Worm (Caenorhabditis elegans) whole organism, mixed stage, embryonic: ENCODE data around the gene par-1.

ENCODE experiments used
- M03D4.4 ChIP-seq: sonication (generic microtip); optimal IDR thresholded peaks from 2 replicates; lab custom pipeline; 2017; ENCODE audit warnings: mild to moderate bottlenecking, missing genetic modification characterization, missing compliant biosample characterization
- bed-3 ChIP-seq: fragments of 200-800 bp; sonication (Bioruptor generic); optimal IDR thresholded peaks from 3 replicates; lab custom pipeline; 2018; ENCODE audit warnings: mild to moderate bottlenecking, missing genetic modification characterization, moderate library complexity, missing compliant biosample characterization
- blmp-1 ChIP-seq: fragments of 150-350 bp; optimal IDR thresholded peaks from 2 replicates; lab custom pipeline; 2014; ENCODE audit warnings: missing biosample characterization, missing genetic modification characterization
- ceh-39 ChIP-seq: fragments of 150-350 bp; optimal IDR thresholded peaks from 2 replicates; lab custom pipeline; 2014; ENCODE audit warnings: missing biosample characterization, missing genetic modification characterization
- ceh-43 ChIP-seq: fragments of 200-800 bp; sonication (Bioruptor generic); optimal IDR thresholded peaks from 2 replicates; lab custom pipeline; 2018; ENCODE audit warnings: mild to moderate bottlenecking, missing genetic modification characterization, moderate library complexity, missing compliant biosample characterization
- ceh-83 ChIP-seq: fragments of 200-800 bp; sonication (Bioruptor generic); optimal IDR thresholded peaks from 2 replicates; lab custom pipeline; 2018; ENCODE audit warnings: mild to moderate bottlenecking, missing genetic modification characterization, missing compliant biosample characterization
- ces-1 ChIP-seq: fragments of 150-350 bp; optimal IDR thresholded peaks from 2 replicates; lab custom pipeline; 2014; ENCODE audit warnings: missing biosample characterization, missing genetic modification reagents, missing genetic modification characterization
- cnd-1 ChIP-seq: fragments of 200-800 bp; sonication (Bioruptor generic); optimal IDR thresholded peaks from 2 replicates; lab custom pipeline; 2018; ENCODE audit warnings: mild to moderate bottlenecking, missing genetic modification characterization, missing compliant biosample characterization
- drap-1 ChIP-seq: fragments of 200-800 bp; sonication (Bioruptor generic); optimal IDR thresholded peaks from 3 replicates; lab custom pipeline; 2018; ENCODE audit warnings: mild to moderate bottlenecking, missing genetic modification characterization, missing compliant biosample characterization
- elt-1 ChIP-seq: sonication (generic microtip); optimal IDR thresholded peaks from 2 replicates; lab custom pipeline; 2017; ENCODE audit warnings: missing genetic modification characterization, mild to moderate bottlenecking, missing compliant biosample characterization, antibody characterized with exemption, moderate library complexity, borderline replicate concordance; ENCODE audit not compliant: insufficient read depth
- flh-1 ChIP-seq: fragments of 200-800 bp; sonication (Bioruptor generic); optimal IDR thresholded peaks from 2 replicates; lab custom pipeline; 2018; ENCODE audit warnings: mild to moderate bottlenecking, missing genetic modification characterization, moderate library complexity, missing compliant biosample characterization
- ham-2 ChIP-seq: fragments of 200-800 bp; sonication (Bioruptor generic); optimal IDR thresholded peaks from 2 replicates; lab custom pipeline; 2018; ENCODE audit warnings: mild to moderate bottlenecking, missing genetic modification characterization, missing compliant biosample characterization
- lin-32 ChIP-seq: fragments of 200-800 bp; sonication (Bioruptor generic); optimal IDR thresholded peaks from 2 replicates; lab custom pipeline; 2018; ENCODE audit warnings: mild to moderate bottlenecking, missing genetic modification characterization, missing compliant biosample characterization
- lsy-2 ChIP-seq: fragments of 150-350 bp; optimal IDR thresholded peaks from 2 replicates; lab custom pipeline; 2014; ENCODE audit warnings: missing biosample characterization, missing genetic modification characterization
- mab-5 ChIP-seq: fragments of 150-350 bp; optimal IDR thresholded peaks from 2 replicates; lab custom pipeline; 2014; ENCODE audit warnings: missing biosample characterization, missing genetic modification characterization
- mep-1 ChIP-seq: fragments of 150-350 bp; optimal IDR thresholded peaks from 2 replicates; lab custom pipeline; 2017; ENCODE audit warnings: missing biosample characterization, missing genetic modification reagents, missing genetic modification characterization, inconsistent platforms
- mls-2 ChIP-seq: sonication (generic microtip); optimal IDR thresholded peaks from 2 replicates; lab custom pipeline; 2016; ENCODE audit warnings: mild to moderate bottlenecking, missing genetic modification characterization, moderate library complexity, missing compliant biosample characterization
- nhr-12 ChIP-seq: fragments of 150-350 bp; optimal IDR thresholded peaks from 2 replicates; lab custom pipeline; 2014; ENCODE audit warnings: missing biosample characterization, missing genetic modification characterization
- nhr-2 ChIP-seq: fragments of 150-350 bp; optimal IDR thresholded peaks from 2 replicates; lab custom pipeline; 2014; ENCODE audit warnings: missing biosample characterization, missing genetic modification characterization
- nhr-237 ChIP-seq: fragments of 150-350 bp; optimal IDR thresholded peaks from 2 replicates; lab custom pipeline; 2014; ENCODE audit warnings: missing biosample characterization, missing genetic modification characterization
- nhr-76 ChIP-seq: sonication (generic microtip); optimal IDR thresholded peaks from 2 replicates; lab custom pipeline; 2017; ENCODE audit warnings: missing biosample characterization, missing genetic modification characterization
- pha-4 ChIP-seq: fragments of 150-350 bp; optimal IDR thresholded peaks from 2 replicates; lab custom pipeline; 2018; ENCODE audit warnings: missing biosample characterization, missing genetic modification reagents, missing genetic modification characterization
- sem-2 ChIP-seq: fragments of 200-800 bp; sonication (Bioruptor generic); optimal IDR thresholded peaks from 2 replicates; lab custom pipeline; 2018; ENCODE audit warnings: mild to moderate bottlenecking, missing genetic modification characterization, missing compliant biosample characterization
- sptf-1 ChIP-seq: sonication (generic microtip); optimal IDR thresholded peaks from 2 replicates; lab custom pipeline; 2017; ENCODE audit warnings: mild to moderate bottlenecking, missing genetic modification characterization, moderate library complexity, missing compliant biosample characterization
- tbx-8 ChIP-seq: fragments of 200-800 bp; sonication (Bioruptor generic); optimal IDR thresholded peaks from 2 replicates; lab custom pipeline; 2018; ENCODE audit warnings: mild to moderate bottlenecking, missing genetic modification characterization, moderate library complexity, missing compliant biosample characterization
- unc-120 ChIP-seq: sonication (generic microtip); optimal IDR thresholded peaks from 2 replicates; lab custom pipeline; 2017; ENCODE audit warnings: missing genetic modification characterization, missing compliant biosample characterization; ENCODE audit not compliant: poor library complexity, severe bottlenecking
- unc-39 ChIP-seq: fragments of 150-350 bp; optimal IDR thresholded peaks from 2 replicates; lab custom pipeline; 2014; ENCODE audit warnings: missing biosample characterization, missing genetic modification characterization
- unc-62 ChIP-seq: fragments of 150-350 bp; optimal IDR thresholded peaks from 2 replicates; lab custom pipeline; 2014; ENCODE audit warnings: missing biosample characterization, missing genetic modification reagents, missing genetic modification characterization
- zip-8 ChIP-seq: fragments of 150-350 bp; optimal IDR thresholded peaks from 2 replicates; lab custom pipeline; 2014; ENCODE audit warnings: missing biosample characterization, missing genetic modification characterization
- ztf-11 ChIP-seq: fragments of 150-350 bp; optimal IDR thresholded peaks from 2 replicates; lab custom pipeline; 2014; ENCODE audit warnings: missing biosample characterization, missing genetic modification characterization

Gene par-1

DNA sequence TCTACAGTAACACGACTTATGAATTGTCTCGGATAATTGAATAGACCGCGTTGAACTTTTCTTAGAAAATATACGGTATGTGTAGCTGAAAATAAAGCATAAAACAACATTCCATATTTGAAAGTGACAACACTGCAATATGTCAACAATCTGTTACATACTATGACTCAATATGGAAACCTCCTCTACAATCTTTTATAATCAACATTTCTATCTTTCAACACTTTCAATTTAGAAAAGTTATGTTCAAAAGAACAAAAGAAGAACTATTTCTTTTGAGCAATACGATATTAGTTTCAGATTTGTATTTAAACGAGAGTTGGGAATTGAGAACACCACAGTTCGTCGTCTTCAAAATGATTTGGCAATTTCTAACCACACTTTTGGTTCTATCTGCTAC lies 62.7 kb downstream of the par-1 start, which contains the start of gene D1086.10:
Gene D1086.10 (plus strand): TSS at position 301 of the 400 bp plus-strand sequence.
- no peak for TF ChIP-seq blmp-1
- no peak for TF ChIP-seq unc-62 (GFP tag; lab: Kevin White, UChicago)
- TF ChIP-seq nhr-237: no peak
- no peak for TF ChIP-seq ham-2 (GFP tag; lab: Kevin White, UChicago)
- TF ChIP-seq mep-1 (tag; lab: Kevin White, UChicago): no peak

ce11 chrV:14079501-14079900 lies 65.7 kb downstream of the par-1 start, which contains the start of gene D1086.6:
Gene D1086.6, plus strand, starts transcription at chrV:14079801.
- TF ChIP-seq mls-2 (tag; lab: Kevin White, UChicago): no peak
- TF ChIP-seq lsy-2 (tag; lab: Kevin White, UChicago): no peak
- no peak for TF ChIP-seq mep-1 (tag; lab: Kevin White, UChicago)

DNA sequence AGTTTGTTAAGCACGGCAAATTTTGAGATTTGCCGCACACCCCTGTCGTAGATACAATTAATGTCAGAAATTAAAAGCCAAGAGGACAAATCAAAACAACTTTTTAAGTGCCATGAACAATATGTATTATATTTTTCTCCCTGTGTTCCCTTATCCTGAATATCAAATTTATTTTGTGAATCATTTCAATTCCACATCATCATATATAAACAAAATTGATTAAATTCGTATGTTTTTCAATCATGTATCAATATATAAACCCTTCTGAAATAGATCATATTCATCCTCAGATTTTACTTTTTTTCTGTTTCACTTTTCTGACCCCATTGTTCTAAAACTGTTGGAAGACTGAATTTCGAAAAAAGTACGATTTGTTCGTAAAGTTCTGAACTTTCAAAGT lies 71.0 kb downstream of the par-1 start, which contains the start of gene D1086.11:
Gene D1086.11 (plus strand): TSS at position 301 of the 400 bp plus-strand sequence.
- no peak for TF ChIP-seq ceh-43 (GFP tag; lab: Kevin White, UChicago)
- TF ChIP-seq pha-4: no peak
- no peak for TF ChIP-seq lin-32
- no peak for TF ChIP-seq ztf-11
- no peak for TF ChIP-seq M03D4.4 (tag; lab: Kevin White, UChicago)
- no peak for TF ChIP-seq sptf-1 (tag; lab: Kevin White, UChicago)
- TF ChIP-seq cnd-1: no peak
- no peak for TF ChIP-seq sem-2
- no peak for TF ChIP-seq mep-1 (tag; lab: Kevin White, UChicago)
- no peak for TF ChIP-seq nhr-2 (tag; lab: Kevin White, UChicago)
- no peak for TF ChIP-seq unc-62 (GFP tag; lab: Kevin White, UChicago)
- no peak for TF ChIP-seq zip-8 (tag; lab: Kevin White, UChicago)
- TF ChIP-seq nhr-12 (tag; lab: Kevin White, UChicago): no peak
- TF ChIP-seq mls-2 (tag; lab: Kevin White, UChicago): no peak
- no peak for TF ChIP-seq mab-5 (tag; lab: Kevin White, UChicago)
- TF ChIP-seq nhr-76 (tag; lab: Kevin White, UChicago): no peak
- no peak for TF ChIP-seq ceh-39 (tag; lab: Kevin White, UChicago)
- no peak for TF ChIP-seq tbx-8
- TF ChIP-seq unc-39 (tag; lab: Kevin White, UChicago): no peak

DNA sequence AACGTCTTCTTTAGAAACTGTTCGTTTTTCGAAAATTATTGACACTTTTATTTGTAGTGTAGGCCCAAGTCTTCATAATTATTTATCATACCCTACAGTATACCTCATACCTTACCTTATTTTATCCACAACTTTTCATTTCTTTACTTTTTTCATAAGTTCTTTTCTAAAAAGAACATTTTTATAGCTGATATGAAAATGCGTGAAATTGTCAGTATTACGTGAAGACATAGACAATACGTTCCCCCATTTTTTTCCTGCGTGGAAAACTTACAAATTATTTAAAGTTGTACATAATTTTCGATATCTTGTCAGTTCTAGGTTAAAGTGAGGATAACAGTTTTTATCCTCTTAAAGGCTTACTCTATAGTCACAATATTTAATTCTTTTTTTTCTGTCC lies 75.3 kb downstream of the par-1 start:
- TF ChIP-seq ceh-39 (tag; lab: Kevin White, UChicago): no peak

ce11 chrV:14067816-14068296 lies 77.3 kb downstream of the par-1 start, which contains the start of gene D1086.17:
Gene D1086.17, plus strand, starts transcription at chrV:14067866.
- TF ChIP-seq flh-1: no peak
- no peak for TF ChIP-seq mep-1 (tag; lab: Kevin White, UChicago)
- no peak for TF ChIP-seq unc-120 (tag; lab: Kevin White, UChicago)
- TF ChIP-seq unc-39 (tag; lab: Kevin White, UChicago): no peak
- no peak for TF ChIP-seq zip-8 (tag; lab: Kevin White, UChicago)
- no peak for TF ChIP-seq ham-2 (GFP tag; lab: Kevin White, UChicago)
- no peak for TF ChIP-seq lin-32
- TF ChIP-seq bed-3 (GFP tag; lab: Kevin White, UChicago): no peak
- TF ChIP-seq, all 35 proteins: peak for 0

DNA sequence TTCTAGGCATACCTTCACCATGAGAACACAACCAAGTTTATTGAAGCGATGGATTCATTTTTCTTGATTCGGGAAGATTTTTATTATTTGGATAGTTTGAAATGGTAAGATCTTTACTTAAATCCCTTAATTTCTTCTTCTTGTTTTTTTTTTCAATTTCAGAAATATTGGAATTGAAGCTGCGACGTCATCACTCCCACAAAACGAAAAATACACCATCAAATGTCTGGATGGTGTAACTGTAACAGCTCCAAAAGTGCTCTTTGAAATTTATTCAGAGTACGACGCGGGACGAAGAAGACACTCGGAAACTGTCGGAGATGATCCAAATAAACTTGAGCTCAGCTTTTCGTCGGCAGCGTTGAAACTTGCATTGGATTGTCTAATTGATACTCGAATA lies 80.7 kb downstream of the par-1 start, which contains the start of gene D1086.21:
Gene D1086.21 (plus strand): TSS at position 301 of the 400 bp plus-strand sequence.
- TF ChIP-seq ztf-11: no peak
- TF ChIP-seq elt-1: no peak
- TF ChIP-seq ceh-39 (tag; lab: Kevin White, UChicago): no peak
- no peak for TF ChIP-seq blmp-1
- TF ChIP-seq drap-1: no peak
- TF ChIP-seq mab-5 (tag; lab: Kevin White, UChicago): no peak
- no peak for TF ChIP-seq pha-4
- no peak for TF ChIP-seq mls-2 (tag; lab: Kevin White, UChicago)
- TF ChIP-seq unc-120 (tag; lab: Kevin White, UChicago): no peak
- TF ChIP-seq cnd-1: no peak
- no peak for TF ChIP-seq nhr-76 (tag; lab: Kevin White, UChicago)
- TF ChIP-seq nhr-12 (tag; lab: Kevin White, UChicago): no peak
- TF ChIP-seq ceh-43 (GFP tag; lab: Kevin White, UChicago): no peak
- no peak for TF ChIP-seq ham-2 (GFP tag; lab: Kevin White, UChicago)
- no peak for TF ChIP-seq ces-1 (GFP tag; lab: Kevin White, UChicago)
- TF ChIP-seq M03D4.4 (tag; lab: Kevin White, UChicago): no peak
- no peak for TF ChIP-seq nhr-237
- no peak for TF ChIP-seq ceh-83
- TF ChIP-seq sem-2: no peak
- TF ChIP-seq lsy-2 (tag; lab: Kevin White, UChicago): no peak
- TF ChIP-seq, all 35 proteins: peak for 0
